Fruit fly (Drosophila melanogaster) whole organism, embryonic: Measurements from ENCODE around the gene nmdyn-D6.

Experiments
- Aef1 ChIP-seq: fragments of 200-800 bp; sonication (Bioruptor generic); IDR thresholded peaks from 3 replicates; pipeline ENCODE4 v1.3.6; 2022; ENCODE audit warnings: missing biosample characterization, missing genetic modification characterization
- CG1024 ChIP-seq: fragments of 200-800 bp; sonication (Bioruptor generic); IDR thresholded peaks from 2 replicates; pipeline ENCODE4 v1.3.6; 2022; ENCODE audit warnings: missing biosample characterization, missing genetic modification characterization
- CG10565 ChIP-seq: fragments of 200-800 bp; sonication (Bioruptor generic); optimal IDR thresholded peaks from 3 replicates; lab custom pipeline; 2016; ENCODE audit warnings: missing biosample characterization, mild to moderate bottlenecking, missing genetic modification characterization
- CG10959 ChIP-seq: fragments of 200-800 bp; sonication (Bioruptor generic); IDR thresholded peaks from 2 replicates; pipeline ENCODE4 v1.3.6; 2022; ENCODE audit warnings: missing biosample characterization, missing genetic modification characterization
- CG11085 ChIP-seq: fragments of 200-800 bp; sonication (Bioruptor generic); IDR thresholded peaks from 2 replicates; pipeline ENCODE4 v1.3.6; 2022; ENCODE audit warnings: missing biosample characterization, missing genetic modification characterization
- CG11456 ChIP-seq: fragments of 200-800 bp; sonication (Bioruptor generic); IDR thresholded peaks from 3 replicates; pipeline ENCODE4 v1.3.6; 2022; ENCODE audit warnings: missing biosample characterization, missing genetic modification characterization
- CG12391 ChIP-seq: fragments of 200-800 bp; sonication (Bioruptor generic); optimal IDR thresholded peaks from 3 replicates; lab custom pipeline; 2018; ENCODE audit warnings: missing biosample characterization, mild to moderate bottlenecking, missing genetic modification characterization, moderate library complexity
- CG12744 ChIP-seq: fragments of 200-800 bp; sonication (Bioruptor generic); optimal IDR thresholded peaks from 2 replicates; lab custom pipeline; 2016; ENCODE audit warnings: missing biosample characterization, missing genetic modification characterization
- CG13624 ChIP-seq: fragments of 200-800 bp; sonication (Bioruptor generic); optimal IDR thresholded peaks from 2 replicates; lab custom pipeline; 2016; ENCODE audit warnings: missing biosample characterization, missing genetic modification characterization
- CG15011 ChIP-seq: fragments of 200-800 bp; sonication (Bioruptor generic); optimal IDR thresholded peaks from 3 replicates; lab custom pipeline; 2018; ENCODE audit warnings: missing biosample characterization, mild to moderate bottlenecking, missing genetic modification characterization
- CG15479 ChIP-seq: fragments of 200-800 bp; sonication (Bioruptor generic); optimal IDR thresholded peaks from 3 replicates; lab custom pipeline; 2019; ENCODE audit warnings: missing biosample characterization, mild to moderate bottlenecking, missing genetic modification characterization, moderate library complexity
- CG15601 ChIP-seq: fragments of 200-800 bp; sonication (Bioruptor generic); optimal IDR thresholded peaks from 3 replicates; lab custom pipeline; 2019; ENCODE audit warnings: missing biosample characterization, mild to moderate bottlenecking, missing genetic modification characterization, moderate library complexity
- CG17361 ChIP-seq: fragments of 200-800 bp; sonication (Bioruptor generic); IDR thresholded peaks from 3 replicates; pipeline ENCODE4 v1.3.6; 2022; ENCODE audit warnings: missing biosample characterization, missing genetic modification characterization
- CG18262 ChIP-seq: fragments of 200-800 bp; optimal IDR thresholded peaks from 3 replicates; lab custom pipeline; 2019; ENCODE audit warnings: missing biosample characterization, mild to moderate bottlenecking, missing genetic modification characterization, moderate library complexity
- CG18476 ChIP-seq: fragments of 200-800 bp; sonication (Bioruptor generic); optimal IDR thresholded peaks from 2 replicates; lab custom pipeline; 2016; ENCODE audit warnings: missing biosample characterization, mild to moderate bottlenecking, missing genetic modification characterization
- CG3065 ChIP-seq: fragments of 200-800 bp; sonication (Bioruptor generic); optimal IDR thresholded peaks from 2 replicates; lab custom pipeline; 2016; ENCODE audit warnings: missing biosample characterization, missing genetic modification characterization
- CG31365 ChIP-seq: fragments of 200-800 bp; sonication (Bioruptor generic); optimal IDR thresholded peaks from 2 replicates; lab custom pipeline; 2018; ENCODE audit warnings: missing biosample characterization, mild to moderate bottlenecking, missing genetic modification characterization
- CG3281 ChIP-seq: fragments of 200-800 bp; sonication (Bioruptor generic); optimal IDR thresholded peaks from 3 replicates; lab custom pipeline; 2017; ENCODE audit warnings: missing biosample characterization, mild to moderate bottlenecking, missing genetic modification characterization
- CG4424 ChIP-seq: fragments of 200-800 bp; sonication (Bioruptor generic); optimal IDR thresholded peaks from 3 replicates; lab custom pipeline; 2016; ENCODE audit warnings: missing biosample characterization, missing genetic modification characterization
- CG8089 ChIP-seq: fragments of 200-800 bp; sonication (Bioruptor generic); optimal IDR thresholded peaks from 3 replicates; lab custom pipeline; 2016; ENCODE audit warnings: missing biosample characterization, missing genetic modification characterization
- CG8944 ChIP-seq: fragments of 200-800 bp; sonication (Bioruptor generic); optimal IDR thresholded peaks from 3 replicates; lab custom pipeline; 2016; ENCODE audit warnings: missing biosample characterization, missing genetic modification characterization
- CG9609 ChIP-seq: fragments of 200-800 bp; sonication (Bioruptor generic); optimal IDR thresholded peaks from 3 replicates; lab custom pipeline; 2016; ENCODE audit warnings: missing biosample characterization, missing genetic modification characterization
- Camta ChIP-seq: fragments of 200-800 bp; sonication (Bioruptor generic); optimal IDR thresholded peaks from 2 replicates; lab custom pipeline; 2016; ENCODE audit warnings: missing biosample characterization, missing genetic modification characterization
- D ChIP-seq, 2 experiments: fragments of 200-800 bp in 1 of 2; fragments of >200 bp in 1 of 2; sonication (Bioruptor generic) in 1 of 2; optimal IDR thresholded peaks; 2 replicates in 1 of 2; 3 replicates in 1 of 2; lab custom pipeline; 2017; ENCODE audit warnings: mild to moderate bottlenecking in 1 of 2, missing biosample characterization in 1 of 2, missing genetic modification characterization in 1 of 2, missing genetic modification reagents in 1 of 2
- Dip2 ChIP-seq: fragments of 200-800 bp; sonication (Bioruptor generic); IDR thresholded peaks from 2 replicates; pipeline ENCODE4 v1.3.6; 2022; ENCODE audit warnings: missing biosample characterization, missing genetic modification characterization
- Dll ChIP-seq: fragments of 200-800 bp; sonication (Bioruptor generic); IDR thresholded peaks from 4 replicates; pipeline ENCODE4 v1.3.6; 2022; ENCODE audit warnings: missing biosample characterization, missing genetic modification characterization; ENCODE audit not compliant: partially characterized antibody
- HHEX ChIP-seq: fragments of 200-800 bp; sonication (Bioruptor generic); optimal IDR thresholded peaks from 3 replicates; lab custom pipeline; 2017; ENCODE audit warnings: missing biosample characterization, mild to moderate bottlenecking, missing genetic modification characterization, missing genetic modification reagents
- HLHmδ ChIP-seq: fragments of 200-800 bp; sonication (Bioruptor generic); optimal IDR thresholded peaks from 2 replicates; lab custom pipeline; 2018; ENCODE audit warnings: missing biosample characterization, mild to moderate bottlenecking, missing genetic modification characterization, moderate library complexity
- HmgD ChIP-seq: fragments of 200-800 bp; sonication (Bioruptor generic); optimal IDR thresholded peaks from 3 replicates; lab custom pipeline; 2016; ENCODE audit warnings: missing biosample characterization, missing genetic modification characterization
- Hr51 ChIP-seq, 2 experiments: fragments of 200-800 bp; sonication (Bioruptor generic); optimal IDR thresholded peaks; 2 replicates in 1 of 2; 3 replicates in 1 of 2; lab custom pipeline; 2016 to 2018; ENCODE audit warnings: missing biosample characterization in 2 of 2, missing genetic modification characterization in 2 of 2, mild to moderate bottlenecking in 1 of 2, moderate library complexity in 1 of 2
- Mes4 ChIP-seq: fragments of 200-800 bp; sonication (Bioruptor generic); optimal IDR thresholded peaks from 2 replicates; lab custom pipeline; 2016; ENCODE audit warnings: missing biosample characterization, missing genetic modification characterization
- Optix ChIP-seq: fragments of 200-800 bp; sonication (Bioruptor generic); IDR thresholded peaks from 3 replicates; pipeline ENCODE4 v1.3.6; 2022; ENCODE audit warnings: missing biosample characterization, missing genetic modification characterization
- amos ChIP-seq: fragments of 200-800 bp; sonication (Bioruptor generic); IDR thresholded peaks from 2 replicates; pipeline ENCODE4 v1.3.6; 2022; ENCODE audit warnings: missing biosample characterization, missing genetic modification characterization; ENCODE audit not compliant: partially characterized antibody
- aop ChIP-seq: fragments of 200-800 bp; sonication (Bioruptor generic); IDR thresholded peaks from 2 replicates; pipeline ENCODE4 v1.3.6; 2022; ENCODE audit warnings: missing biosample characterization, missing genetic modification characterization
- ap ChIP-seq: fragments of 200-800 bp; sonication (Bioruptor generic); IDR thresholded peaks from 2 replicates; pipeline ENCODE4 v1.3.6; 2022; ENCODE audit warnings: missing biosample characterization, missing genetic modification characterization
- chif ChIP-seq, 2 experiments: fragments of 200-800 bp; sonication (Bioruptor generic); optimal IDR thresholded peaks; 3 replicates each; lab custom pipeline; 2016; ENCODE audit warnings: missing biosample characterization in 2 of 2, missing genetic modification characterization in 2 of 2
- chm ChIP-seq: fragments of 200-800 bp; sonication (Bioruptor generic); IDR thresholded peaks from 2 replicates; pipeline ENCODE4 v1.3.6; 2022; ENCODE audit warnings: missing biosample characterization, missing genetic modification characterization
- fd102C ChIP-seq: fragments of 200-800 bp; sonication (Bioruptor generic); optimal IDR thresholded peaks from 2 replicates; lab custom pipeline; 2018; ENCODE audit warnings: missing biosample characterization, mild to moderate bottlenecking, missing genetic modification characterization, moderate library complexity
- grau ChIP-seq: fragments of 200-800 bp; optimal IDR thresholded peaks from 3 replicates; lab custom pipeline; 2019; ENCODE audit warnings: missing biosample characterization, mild to moderate bottlenecking, missing genetic modification characterization, moderate library complexity
- ham ChIP-seq: fragments of 200-800 bp; sonication (Bioruptor generic); IDR thresholded peaks from 2 replicates; pipeline ENCODE4 v1.3.6; 2022; ENCODE audit warnings: missing biosample characterization, missing genetic modification characterization
- ind ChIP-seq: fragments of 200-800 bp; sonication (Bioruptor generic); optimal IDR thresholded peaks from 3 replicates; lab custom pipeline; 2016; ENCODE audit warnings: missing biosample characterization, missing genetic modification characterization
- jumu ChIP-seq: fragments of 200-800 bp; sonication (Bioruptor generic); optimal IDR thresholded peaks from 3 replicates; lab custom pipeline; 2016; ENCODE audit warnings: missing biosample characterization, missing genetic modification characterization
- klu ChIP-seq: fragments of 200-800 bp; sonication (Bioruptor generic); IDR thresholded peaks from 2 replicates; pipeline ENCODE4 v1.3.6; 2022; ENCODE audit warnings: missing biosample characterization, missing genetic modification characterization
- mld ChIP-seq: fragments of 200-800 bp; sonication (Bioruptor generic); IDR thresholded peaks from 3 replicates; pipeline ENCODE4 v1.3.6; 2022; ENCODE audit warnings: missing biosample characterization, missing genetic modification characterization; ENCODE audit not compliant: partially characterized antibody
- scrt ChIP-seq: fragments of 200-800 bp; sonication (Bioruptor generic); optimal IDR thresholded peaks from 2 replicates; lab custom pipeline; 2018; ENCODE audit warnings: missing biosample characterization, mild to moderate bottlenecking, missing genetic modification characterization, moderate library complexity
- seq ChIP-seq: fragments of 200-800 bp; sonication (Bioruptor generic); IDR thresholded peaks from 2 replicates; pipeline ENCODE4 v1.3.6; 2022; ENCODE audit warnings: missing biosample characterization, missing genetic modification characterization
- sna ChIP-seq: fragments of 200-800 bp; sonication (Bioruptor generic); IDR thresholded peaks from 2 replicates; pipeline ENCODE4 v1.3.6; 2022; ENCODE audit warnings: missing biosample characterization, missing genetic modification characterization; ENCODE audit not compliant: partially characterized antibody
- usp ChIP-seq: fragments of >200 bp; optimal IDR thresholded peaks from 2 replicates; lab custom pipeline; 2017; ENCODE audit warnings: missing biosample characterization, missing genetic modification characterization
- wdn ChIP-seq: fragments of 200-800 bp; sonication (Bioruptor generic); IDR thresholded peaks from 2 replicates; pipeline ENCODE4 v1.3.6; 2022; ENCODE audit warnings: missing biosample characterization, missing genetic modification characterization
- z ChIP-seq: fragments of 200-800 bp; sonication (Bioruptor generic); IDR thresholded peaks from 3 replicates; pipeline ENCODE4 v1.3.6; 2022; ENCODE audit warnings: missing biosample characterization, missing genetic modification characterization

nmdyn-D6 gene

dm6 chrX:14580359-14580961 lies 3.0 kb upstream of the nmdyn-D6 start, which contains the start of gene CG14414 (continued):
- TF ChIP-seq fd102C (GFP tag; lab: Kevin White, UChicago) (no peak), z (GFP tag; lab: Robert Waterston, UW) (no peak), usp (GFP tag; lab: Kevin White, UChicago) (no peak), ind (no peak), HHEX (GFP tag; lab: Kevin White, UChicago) (no peak), wdn (no peak), CG3065 (GFP tag; lab: Kevin White, UChicago) (no peak), CG10959 (GFP tag; lab: Robert Waterston, UW) (no peak), ap (GFP tag; lab: Robert Waterston, UW) (no peak), CG11085 (0 out of 2 replicates have a peak, but pooled peaks have one; percentile 14), HLHmδ (GFP tag; lab: Kevin White, UChicago) (no peak), mld (GFP tag; lab: Robert Waterston, UW) (peak; percentile 26; the same call in 1 of the 3 replicates), seq (GFP tag; lab: Robert Waterston, UW) (no peak), CG15601 (tag; lab: Kevin White, UChicago) (no peak), CG15011 (no peak), CG8944 (GFP tag; lab: Kevin White, UChicago) (no peak), Camta (GFP tag; lab: Kevin White, UChicago) (no peak), klu (GFP tag; lab: Robert Waterston, UW) (no peak), CG1024 (GFP tag; lab: Robert Waterston, UW) (peak; percentile 8; the same call in 1 of the 2 replicates), jumu (GFP tag; lab: Kevin White, UChicago) (peak; percentile 37), CG18262 (tag; lab: Kevin White, UChicago) (no peak), CG18476 (GFP tag; lab: Kevin White, UChicago) (no peak), HmgD (GFP tag; lab: Kevin White, UChicago) (peak; percentile 55), sna (GFP tag; lab: Robert Waterston, UW) (peak; percentile 81), amos (GFP tag; lab: Robert Waterston, UW) (peak; percentile 93), CG13624 (GFP tag; lab: Kevin White, UChicago) (peak; percentile 17), CG3281 (GFP tag; lab: Kevin White, UChicago) (no peak), CG10565 (no peak), scrt (GFP tag; lab: Kevin White, UChicago) (no peak), ham (GFP tag; lab: Robert Waterston, UW) (no peak), CG15479 (no peak), Optix (GFP tag; lab: Robert Waterston, UW) (no peak), CG4424 (GFP tag; lab: Kevin White, UChicago) (no peak), Dll (GFP tag; lab: Robert Waterston, UW) (peak; percentile 83), CG31365 (tag; lab: Kevin White, UChicago) (no peak), Aef1 (GFP tag; lab: Robert Waterston, UW) (no peak), Hr51 (GFP tag; optimal IDR thresholded peaks at IDR 0.05; lab: Kevin White, UChicago) (no peak), Dip2 (GFP tag; lab: Robert Waterston, UW) (no peak), chm (GFP tag; lab: Robert Waterston, UW) (no peak), D (optimal IDR thresholded peaks at IDR 0.05; lab: Kevin White, UChicago) (no peak), D (GFP tag; optimal IDR thresholded peaks at IDR 0.05; lab: Kevin White, UChicago) (no peak), Mes4 (GFP tag; lab: Kevin White, UChicago) (no peak), chif (GFP tag; optimal IDR thresholded peaks at IDR 0.05; lab: Kevin White, UChicago) (peak in 1 of 2 experiments; percentile 29), CG9609 (GFP tag; lab: Kevin White, UChicago) (no peak), CG12744 (no peak), CG11456 (GFP tag; lab: Robert Waterston, UW) (peak; percentile 44; the same call in 1 of the 3 replicates), grau (tag; lab: Kevin White, UChicago) (no peak), CG17361 (GFP tag; lab: Robert Waterston, UW) (no peak), aop (GFP tag; lab: Robert Waterston, UW) (no peak), CG8089 (GFP tag; lab: Kevin White, UChicago) (no peak), CG12391 (tag; lab: Kevin White, UChicago) (peak; percentile 4)
